Worm (Caenorhabditis elegans) whole organism, L4 larva: ENCODE data around the gene T13A10.2.

Source experiments
- D1046.2 ChIP-seq: fragments of 200-800 bp; sonication (Bioruptor generic); IDR thresholded peaks from 2 replicates; pipeline ENCODE4 v1.3.6; 2022; ENCODE audit warnings: missing genetic modification characterization, missing compliant biosample characterization
- F10B5.3 ChIP-seq: sonication (generic microtip); optimal IDR thresholded peaks from 2 replicates; lab custom pipeline; 2016; ENCODE audit warnings: mild to moderate bottlenecking, missing genetic modification characterization, missing compliant biosample characterization
- F37D6.2 ChIP-seq: sonication (generic microtip); optimal IDR thresholded peaks from 2 replicates; lab custom pipeline; 2016; ENCODE audit warnings: mild to moderate bottlenecking, missing genetic modification characterization, missing compliant biosample characterization
- T20F7.1 ChIP-seq: fragments of 200-800 bp; sonication (Bioruptor generic); optimal IDR thresholded peaks from 2 replicates; lab custom pipeline; 2018; ENCODE audit warnings: mild to moderate bottlenecking, missing genetic modification characterization, missing compliant biosample characterization
- Y48G9A.11 ChIP-seq: fragments of 200-800 bp; sonication (Bioruptor generic); IDR thresholded peaks from 2 replicates; pipeline ENCODE4 v1.3.6; 2022; ENCODE audit warnings: missing genetic modification reagents, missing genetic modification characterization, missing compliant biosample characterization
- Y5F2A.4 ChIP-seq: fragments of 200-800 bp; sonication (Bioruptor generic); optimal IDR thresholded peaks from 2 replicates; lab custom pipeline; 2018; ENCODE audit warnings: mild to moderate bottlenecking, missing genetic modification characterization, missing compliant biosample characterization
- ZK337.2 ChIP-seq: fragments of 200-800 bp; sonication (Bioruptor generic); IDR thresholded peaks from 2 replicates; pipeline ENCODE4 v1.3.6; 2022; ENCODE audit warnings: missing genetic modification reagents, missing genetic modification characterization, missing compliant biosample characterization
- aly-2 ChIP-seq: sonication (generic microtip); optimal IDR thresholded peaks from 2 replicates; lab custom pipeline; 2018; ENCODE audit warnings: missing biosample characterization, missing genetic modification characterization
- ama-1 ChIP-seq: fragments of 150-350 bp; optimal IDR thresholded peaks from 2 replicates; lab custom pipeline; 2014; ENCODE audit warnings: inconsistent platforms, mixed read lengths
- attf-4 ChIP-seq: sonication (generic microtip); optimal IDR thresholded peaks from 3 replicates; lab custom pipeline; 2017; ENCODE audit warnings: missing biosample characterization, missing genetic modification characterization
- ceh-20 ChIP-seq: fragments of 200-800 bp; sonication (Bioruptor generic); IDR thresholded peaks from 2 replicates; pipeline ENCODE4 v1.3.6; 2022; ENCODE audit warnings: missing genetic modification reagents, missing genetic modification characterization, missing compliant biosample characterization
- ceh-28 ChIP-seq: fragments of 150-350 bp; optimal IDR thresholded peaks from 2 replicates; lab custom pipeline; 2014; ENCODE audit warnings: missing biosample characterization, missing genetic modification reagents, missing genetic modification characterization
- ceh-44 ChIP-seq: fragments of 200-800 bp; sonication (Bioruptor generic); IDR thresholded peaks from 2 replicates; pipeline ENCODE4 v1.3.6; 2022; ENCODE audit warnings: missing genetic modification reagents, missing genetic modification characterization, missing compliant biosample characterization
- ceh-62 ChIP-seq: sonication (generic microtip); optimal IDR thresholded peaks from 2 replicates; lab custom pipeline; 2017; ENCODE audit warnings: missing biosample characterization, missing genetic modification characterization
- ceh-82 ChIP-seq: sonication (generic microtip); optimal IDR thresholded peaks from 2 replicates; lab custom pipeline; 2017; ENCODE audit warnings: missing biosample characterization, missing genetic modification characterization
- cey-2 ChIP-seq: sonication (generic microtip); optimal IDR thresholded peaks from 3 replicates; lab custom pipeline; 2017; ENCODE audit warnings: missing genetic modification characterization, mild to moderate bottlenecking, missing compliant biosample characterization, antibody characterized with exemption, borderline replicate concordance; ENCODE audit not compliant: insufficient read depth
- daf-16 ChIP-seq, 3 experiments: sonication (generic microtip); optimal IDR thresholded peaks; 2 replicates each; lab custom pipeline; 2016 to 2017; ENCODE audit warnings: missing genetic modification characterization in 3 of 3, missing genetic modification reagents in 3 of 3, mild to moderate bottlenecking in 2 of 3, missing compliant biosample characterization in 2 of 3, missing biosample characterization in 1 of 3, moderate library complexity in 1 of 3
- daf-19 ChIP-seq: fragments of 200-800 bp; sonication (Bioruptor generic); conservative IDR thresholded peaks from 2 replicates; pipeline ENCODE4 v1.3.6; 2022; ENCODE audit warnings: missing genetic modification characterization, missing compliant biosample characterization
- dmd-9 ChIP-seq: fragments of 200-800 bp; sonication (Bioruptor generic); IDR thresholded peaks from 2 replicates; pipeline ENCODE4 v1.3.6; 2022; ENCODE audit warnings: missing genetic modification reagents, missing genetic modification characterization, missing compliant biosample characterization
- dpl-1 ChIP-seq: fragments of 150-350 bp; optimal IDR thresholded peaks from 2 replicates; lab custom pipeline; 2014; ENCODE audit warnings: missing biosample characterization, missing genetic modification reagents, missing genetic modification characterization
- duxl-1 ChIP-seq: sonication (generic microtip); optimal IDR thresholded peaks from 2 replicates; lab custom pipeline; 2016; ENCODE audit warnings: mild to moderate bottlenecking, missing genetic modification characterization, moderate library complexity, missing compliant biosample characterization; ENCODE audit not compliant: poor library complexity
- dve-1 ChIP-seq: sonication (generic microtip); optimal IDR thresholded peaks from 2 replicates; lab custom pipeline; 2017; ENCODE audit warnings: antibody characterized with exemption, mild to moderate bottlenecking, missing genetic modification characterization, missing compliant biosample characterization; ENCODE audit not compliant: insufficient read depth
- egl-27 ChIP-seq: sonication (generic microtip); optimal IDR thresholded peaks from 3 replicates; lab custom pipeline; 2017; ENCODE audit warnings: missing biosample characterization, missing genetic modification reagents, missing genetic modification characterization
- fos-1 ChIP-seq: fragments of 150-350 bp; optimal IDR thresholded peaks from 2 replicates; lab custom pipeline; 2014; ENCODE audit warnings: missing biosample characterization, missing genetic modification characterization
- gei-8 ChIP-seq: fragments of 200-800 bp; sonication (Bioruptor generic); optimal IDR thresholded peaks from 2 replicates; lab custom pipeline; 2018; ENCODE audit warnings: mild to moderate bottlenecking, missing genetic modification characterization, missing compliant biosample characterization
- hif-1 ChIP-seq, 2 experiments: sonication (generic microtip); optimal IDR thresholded peaks; 2 replicates each; lab custom pipeline; 2016 to 2017; ENCODE audit warnings: missing compliant biosample characterization in 2 of 2, missing genetic modification characterization in 2 of 2, missing genetic modification reagents in 2 of 2, missing genotype in 2 of 2, mild to moderate bottlenecking in 1 of 2
- hlh-11 ChIP-seq: fragments of 200-800 bp; sonication (Bioruptor generic); optimal IDR thresholded peaks from 2 replicates; lab custom pipeline; 2018; ENCODE audit warnings: mild to moderate bottlenecking, missing genetic modification characterization, missing compliant biosample characterization
- lim-7 ChIP-seq: fragments of 200-800 bp; sonication (Bioruptor generic); IDR thresholded peaks from 2 replicates; pipeline ENCODE4 v1.3.6; 2022; ENCODE audit warnings: missing genetic modification characterization, missing compliant biosample characterization
- lin-1 ChIP-seq: fragments of 200-800 bp; sonication (Bioruptor generic); IDR thresholded peaks from 2 replicates; pipeline ENCODE4 v1.3.6; 2022; ENCODE audit warnings: missing genetic modification reagents, missing genetic modification characterization, missing compliant biosample characterization
- lin-39 ChIP-seq: fragments of 150-350 bp; optimal IDR thresholded peaks from 2 replicates; lab custom pipeline; 2014; ENCODE audit warnings: missing biosample characterization, missing genetic modification reagents, missing genetic modification characterization
- lir-3 ChIP-seq: sonication (generic microtip); optimal IDR thresholded peaks from 2 replicates; lab custom pipeline; 2016; ENCODE audit warnings: mild to moderate bottlenecking, missing genetic modification characterization, missing compliant biosample characterization
- madf-5 ChIP-seq, 2 experiments: fragments of 200-800 bp; sonication (Bioruptor generic); IDR thresholded peaks; 2 replicates each; pipeline ENCODE4 v1.3.6; 2022; ENCODE audit warnings: missing compliant biosample characterization in 2 of 2, missing genetic modification characterization in 2 of 2
- mep-1 ChIP-seq: fragments of 150-350 bp; sonication (generic microtip); optimal IDR thresholded peaks from 3 replicates; lab custom pipeline; 2014; ENCODE audit warnings: missing biosample characterization, missing genetic modification characterization
- mes-2 ChIP-seq: sonication (generic microtip); optimal IDR thresholded peaks from 2 replicates; lab custom pipeline; 2016; ENCODE audit warnings: missing genotype, mild to moderate bottlenecking, missing genetic modification characterization, missing compliant biosample characterization; ENCODE audit not compliant: poor library complexity, severe bottlenecking
- mxl-2 ChIP-seq: fragments of 200-800 bp; sonication (Bioruptor generic); conservative IDR thresholded peaks from 2 replicates; pipeline ENCODE4 v1.3.6; 2022; ENCODE audit warnings: missing genetic modification reagents, missing genetic modification characterization, missing compliant biosample characterization
- mxl-3 ChIP-seq: fragments of 200-800 bp; sonication (Bioruptor generic); optimal IDR thresholded peaks from 2 replicates; lab custom pipeline; 2018; ENCODE audit warnings: mild to moderate bottlenecking, missing genetic modification characterization, missing compliant biosample characterization
- nhr-10 ChIP-seq: fragments of 150-350 bp; optimal IDR thresholded peaks from 2 replicates; lab custom pipeline; 2014; ENCODE audit warnings: missing biosample characterization, missing genetic modification characterization
- nhr-11 ChIP-seq: fragments of 150-350 bp; optimal IDR thresholded peaks from 2 replicates; lab custom pipeline; 2014; ENCODE audit warnings: missing biosample characterization, missing genetic modification characterization
- nhr-237 ChIP-seq: sonication (generic microtip); optimal IDR thresholded peaks from 2 replicates; lab custom pipeline; 2017; ENCODE audit warnings: missing biosample characterization, missing genetic modification characterization
- nhr-25 ChIP-seq: sonication (generic microtip); optimal IDR thresholded peaks from 2 replicates; lab custom pipeline; 2017; ENCODE audit warnings: missing genetic modification characterization, mild to moderate bottlenecking, missing compliant biosample characterization, antibody characterized with exemption, moderate library complexity, borderline replicate concordance; ENCODE audit not compliant: insufficient read depth
- nhr-48 ChIP-seq: sonication (generic microtip); optimal IDR thresholded peaks from 2 replicates; lab custom pipeline; 2016; ENCODE audit warnings: mild to moderate bottlenecking, missing genetic modification characterization, missing compliant biosample characterization
- nhr-6 ChIP-seq: fragments of 150-350 bp; optimal IDR thresholded peaks from 2 replicates; lab custom pipeline; 2014; ENCODE audit warnings: missing biosample characterization, missing genetic modification characterization
- nhr-76 ChIP-seq: fragments of 150-350 bp; optimal IDR thresholded peaks from 2 replicates; lab custom pipeline; 2014; ENCODE audit warnings: missing biosample characterization, missing genetic modification characterization
- php-3 ChIP-seq: fragments of 200-800 bp; sonication (Bioruptor generic); IDR thresholded peaks from 2 replicates; pipeline ENCODE4 v1.3.6; 2022; ENCODE audit warnings: missing genetic modification reagents, missing genetic modification characterization, missing compliant biosample characterization
- pqm-1 ChIP-seq: sonication (generic microtip); optimal IDR thresholded peaks from 2 replicates; lab custom pipeline; 2017; ENCODE audit warnings: missing biosample characterization, missing genetic modification characterization
- snpc-1.2 ChIP-seq: fragments of 200-800 bp; sonication (Bioruptor generic); IDR thresholded peaks from 2 replicates; pipeline ENCODE4 v1.3.6; 2022; ENCODE audit warnings: missing genetic modification reagents, missing genetic modification characterization, missing compliant biosample characterization
- vab-7 ChIP-seq: fragments of 200-800 bp; sonication (Bioruptor generic); IDR thresholded peaks from 2 replicates; pipeline ENCODE4 v1.3.6; 2022; ENCODE audit warnings: missing genetic modification reagents, missing genetic modification characterization, missing compliant biosample characterization
- zag-1 ChIP-seq: fragments of 150-350 bp; optimal IDR thresholded peaks from 2 replicates; lab custom pipeline; 2014; ENCODE audit warnings: missing biosample characterization, missing genetic modification characterization
- zfp-3 ChIP-seq: fragments of 200-800 bp; sonication (Bioruptor generic); conservative IDR thresholded peaks from 2 replicates; pipeline ENCODE4 v1.3.6; 2022; ENCODE audit warnings: missing genetic modification reagents, missing genetic modification characterization, missing compliant biosample characterization
- zip-11 ChIP-seq: fragments of 200-800 bp; sonication (Bioruptor generic); IDR thresholded peaks from 2 replicates; pipeline ENCODE4 v1.3.6; 2022; ENCODE audit warnings: missing genetic modification characterization, missing compliant biosample characterization
- zip-2 ChIP-seq: fragments of 150-350 bp; optimal IDR thresholded peaks from 2 replicates; lab custom pipeline; 2014; ENCODE audit warnings: missing biosample characterization, missing genetic modification characterization

T13A10.2 gene

ce11 chrIV:6210574-6210973 is 42.5 kb upstream of the T13A10.2 start, which contains the start of the genes ugt-24 and C49A9.6:
ugt-24 (minus strand) TSS chrIV:6210720.
C49A9.6 (plus strand) TSS chrIV:6210936.
- TF ChIP-seq D1046.2 (GFP tag; lab: Robert Waterston, UW) (no peak), hif-1 (tag; optimal IDR thresholded peaks at IDR 0.05; lab: Kevin White, UChicago) (no peak), mes-2 (tag; lab: Kevin White, UChicago) (no peak), lin-39 (tag; lab: Kevin White, UChicago) (no peak), ama-1 (no peak), nhr-76 (tag; lab: Kevin White, UChicago) (no peak), ceh-20 (GFP tag; lab: Robert Waterston, UW) (no peak), Y5F2A.4 (GFP tag; lab: Kevin White, UChicago) (no peak), T20F7.1 (GFP tag; lab: Kevin White, UChicago) (no peak), zfp-3 (no peak), fos-1 (no peak), lim-7 (GFP tag; lab: Robert Waterston, UW) (no peak), zip-11 (no peak), Y48G9A.11 (GFP tag; lab: Robert Waterston, UW) (no peak), zag-1 (tag; lab: Kevin White, UChicago) (no peak), mep-1 (no peak), ceh-28 (tag; lab: Kevin White, UChicago) (no peak), lir-3 (no peak), ceh-62 (no peak), duxl-1 (no peak), vab-7 (GFP tag; lab: Robert Waterston, UW) (no peak), nhr-11 (tag; lab: Kevin White, UChicago) (no peak), F37D6.2 (tag; lab: Kevin White, UChicago) (no peak), daf-19 (GFP tag; lab: Robert Waterston, UW) (no peak), dmd-9 (GFP tag; lab: Robert Waterston, UW) (no peak), nhr-10 (no peak), F10B5.3 (no peak), madf-5 (GFP tag; IDR thresholded peaks at IDR 0.05; lab: Robert Waterston, UW) (no peak), snpc-1.2 (GFP tag; lab: Robert Waterston, UW) (no peak), dpl-1 (GFP tag; lab: Kevin White, UChicago) (no peak), hlh-11 (tag; lab: Kevin White, UChicago) (peak; percentile 52), aly-2 (tag; lab: Kevin White, UChicago) (no peak), egl-27 (tag; lab: Kevin White, UChicago) (no peak), attf-4 (no peak), mxl-3 (GFP tag; lab: Kevin White, UChicago) (no peak), zip-2 (tag; lab: Kevin White, UChicago) (no peak), nhr-6 (tag; lab: Kevin White, UChicago) (no peak), nhr-237 (tag; lab: Kevin White, UChicago) (no peak), php-3 (GFP tag; lab: Robert Waterston, UW) (0 out of 2 replicates have a peak, but pooled peaks have one; percentile 28), ZK337.2 (no peak), dve-1 (tag; lab: Kevin White, UChicago) (peak; percentile 64), nhr-25 (tag; lab: Kevin White, UChicago) (no peak), ceh-82 (no peak), daf-16 (GFP tag; optimal IDR thresholded peaks at IDR 0.05; lab: Kevin White, UChicago) (no peak), daf-16 (tag; optimal IDR thresholded peaks at IDR 0.05; lab: Kevin White, UChicago) (peak; percentile 96), ceh-44 (no peak), nhr-48 (tag; lab: Kevin White, UChicago) (no peak), pqm-1 (tag; lab: Kevin White, UChicago) (peak; percentile 78), mxl-2 (GFP tag; lab: Robert Waterston, UW) (no peak), lin-1 (GFP tag; lab: Robert Waterston, UW) (no peak), gei-8 (GFP tag; lab: Kevin White, UChicago) (no peak), cey-2 (tag; lab: Kevin White, UChicago) (no peak)
